Worm (Caenorhabditis elegans) whole organism, midembryonic: ENCODE data around the gene tat-1.

Source experiments
- T22C8.4 ChIP-seq: fragments of 200-800 bp; sonication (Bioruptor generic); IDR thresholded peaks from 2 replicates; pipeline ENCODE4 v1.3.6; 2022; ENCODE audit warnings: missing genetic modification characterization, missing compliant biosample characterization
- cog-1 ChIP-seq: sonication (generic microtip); optimal IDR thresholded peaks from 2 replicates; lab custom pipeline; 2016; ENCODE audit warnings: missing genetic modification characterization, missing compliant biosample characterization
- flt-1 ChIP-seq: fragments of 200-800 bp; sonication (Bioruptor generic); IDR thresholded peaks from 2 replicates; pipeline ENCODE4 v1.3.6; 2022; ENCODE audit warnings: missing genetic modification characterization, missing compliant biosample characterization
- klf-2 ChIP-seq: fragments of 200-800 bp; sonication (Bioruptor generic); conservative IDR thresholded peaks from 2 replicates; pipeline ENCODE4 v1.3.6; 2022; ENCODE audit warnings: missing genetic modification reagents, missing genetic modification characterization, missing compliant biosample characterization
- ref-1 ChIP-seq: fragments of 200-800 bp; sonication (Bioruptor generic); conservative IDR thresholded peaks from 2 replicates; pipeline ENCODE4 v1.3.6; 2022; ENCODE audit warnings: missing genetic modification reagents, missing genetic modification characterization, missing compliant biosample characterization
- ztf-23 ChIP-seq: fragments of 200-800 bp; sonication (Bioruptor generic); IDR thresholded peaks from 2 replicates; pipeline ENCODE4 v1.3.6; 2022; ENCODE audit warnings: missing genetic modification reagents, missing genetic modification characterization, missing compliant biosample characterization
- ztf-29 ChIP-seq: fragments of 200-800 bp; sonication (Bioruptor generic); IDR thresholded peaks from 2 replicates; pipeline ENCODE4 v1.3.6; 2022; ENCODE audit warnings: missing genetic modification reagents, missing genetic modification characterization, missing compliant biosample characterization

- TF ChIP-seq klf-2 (GFP tag; lab: Robert Waterston, UW) (no peak), ztf-29 (no peak), ref-1 (no peak), ztf-23 (GFP tag; lab: Robert Waterston, UW) (no peak), cog-1 (tag; lab: Kevin White, UChicago) (no peak), flt-1 (GFP tag; lab: Robert Waterston, UW) (no peak), T22C8.4 (GFP tag; lab: Robert Waterston, UW) (no peak)
These were observed 7.4 kb upstream of the tat-1 start for ce11 chrIII:12428799-12429351.
